Worm (Caenorhabditis elegans): ENCODE results near the gene B0001.2.

- TF ChIP-seq unc-42 (tag; optimal IDR thresholded peaks at IDR 0.05), result no peak
- TF ChIP-seq nfya-1 (tag; optimal IDR thresholded peaks at IDR 0.05), result no peak
- TF ChIP-seq ceh-30 (tag; optimal IDR thresholded peaks at IDR 0.05), result no peak
- no peak for TF ChIP-seq unc-86 (tag; optimal IDR thresholded peaks at IDR 0.05)
- TF ChIP-seq fkh-10 (GFP tag; optimal IDR thresholded peaks at IDR 0.05), result no peak
- TF ChIP-seq ama-1 (optimal IDR thresholded peaks at IDR 0.05), result no peak
- TF ChIP-seq sox-4 (tag; optimal IDR thresholded peaks at IDR 0.05), result no peak
- TF ChIP-seq nhr-11 (tag; optimal IDR thresholded peaks at IDR 0.05), result no peak
- TF ChIP-seq pag-3 (tag; optimal IDR thresholded peaks at IDR 0.05; ENCODE audit: borderline replicate concordance), result no peak
- no peak for TF ChIP-seq elt-4 (tag; optimal IDR thresholded peaks at IDR 0.05)
- no peak for TF ChIP-seq ets-4 (tag; optimal IDR thresholded peaks at IDR 0.05)
- no peak for TF ChIP-seq tbx-2 (tag; optimal IDR thresholded peaks at IDR 0.05)
- no peak for TF ChIP-seq pha-4 (tag; optimal IDR thresholded peaks at IDR 0.05)
- no peak for TF ChIP-seq npax-4 (tag; optimal IDR thresholded peaks at IDR 0.05)
These were observed 26.3 kb downstream of the B0001.2 start, which contains the start of gene dhhc-6 for ce11 chrIV:12124314-12125084.

Measured in whole organism, late embryonic.